Fruit fly (Drosophila melanogaster): ENCODE data around the gene eIF2Balpha.

Gene eIF2Balpha

dm6 chr3R:29920189-29920588 is 15.5 kb downstream of the eIF2Balpha start, which contains the start of gene trp:
Gene trp, minus strand, starts transcription at chr3R:29920289.
- TF ChIP-seq h (GFP tag; optimal IDR thresholded peaks at IDR 0.05) (no peak), OdsH (GFP tag; optimal IDR thresholded peaks at IDR 0.05) (no peak), Jra (GFP tag; optimal IDR thresholded peaks at IDR 0.05) (no peak), foxo (GFP tag; optimal IDR thresholded peaks at IDR 0.05) (no peak), Hnf4 (GFP tag; optimal IDR thresholded peaks at IDR 0.05) (no peak), Dif (GFP tag; optimal IDR thresholded peaks at IDR 0.05; ENCODE audit: partially characterized antibody) (no peak), dmrt93B (GFP tag; optimal IDR thresholded peaks at IDR 0.05) (no peak), N (GFP tag; optimal IDR thresholded peaks at IDR 0.05) (no peak), HLH106 (tag; optimal IDR thresholded peaks at IDR 0.05) (no peak), Abd-B (GFP tag; optimal IDR thresholded peaks at IDR 0.05) (no peak), dl (GFP tag; optimal IDR thresholded peaks at IDR 0.05; ENCODE audit: insufficient read depth in 1 of 2, partially characterized antibody in 2 of 2) (no peak), Hr83 (GFP tag; optimal IDR thresholded peaks at IDR 0.05; ENCODE audit: poor library complexity, severe bottlenecking) (no peak), brk (GFP tag; optimal IDR thresholded peaks at IDR 0.05) (no peak), sv (GFP tag; optimal IDR thresholded peaks at IDR 0.05) (no peak), Hr78 (GFP tag; optimal IDR thresholded peaks at IDR 0.05) (no peak), br (GFP tag; optimal IDR thresholded peaks at IDR 0.05) (no peak), pan (optimal IDR thresholded peaks at IDR 0.05) (no peak), GATAd (GFP tag; optimal IDR thresholded peaks at IDR 0.05) (no peak), Vsx2 (GFP tag; optimal IDR thresholded peaks at IDR 0.05; ENCODE audit: partially characterized antibody) (no peak), usp (GFP tag; optimal IDR thresholded peaks at IDR 0.05) (no peak)

dm6 chr3R:29914246-29914645 is 21.4 kb downstream of the eIF2Balpha start, which contains the start of gene Capa:
Gene Capa, minus strand, starts transcription at chr3R:29914346.
- TF ChIP-seq sv (GFP tag; optimal IDR thresholded peaks at IDR 0.05) (no peak), h (GFP tag; optimal IDR thresholded peaks at IDR 0.05) (no peak), GATAd (GFP tag; optimal IDR thresholded peaks at IDR 0.05) (no peak), usp (GFP tag; optimal IDR thresholded peaks at IDR 0.05) (no peak), tai (GFP tag; optimal IDR thresholded peaks at IDR 0.05) (no peak), OdsH (GFP tag; optimal IDR thresholded peaks at IDR 0.05) (no peak), N (GFP tag; optimal IDR thresholded peaks at IDR 0.05) (no peak), Hnf4 (GFP tag; optimal IDR thresholded peaks at IDR 0.05) (no peak), CrebA (GFP tag; optimal IDR thresholded peaks at IDR 0.05; ENCODE audit: borderline replicate concordance) (no peak), woc (GFP tag; optimal IDR thresholded peaks at IDR 0.05) (no peak), CG9705 (GFP tag; optimal IDR thresholded peaks at IDR 0.05) (no peak), dl (GFP tag; optimal IDR thresholded peaks at IDR 0.05; ENCODE audit: insufficient read depth in 1 of 2, partially characterized antibody in 2 of 2) (no peak), rgr (GFP tag; optimal IDR thresholded peaks at IDR 0.05) (no peak), pan (optimal IDR thresholded peaks at IDR 0.05) (no peak), fru (GFP tag; optimal IDR thresholded peaks at IDR 0.05) (no peak), sage (GFP tag; optimal IDR thresholded peaks at IDR 0.05) (no peak), lola (GFP tag; optimal IDR thresholded peaks at IDR 0.05) (no peak), psq (GFP tag; optimal IDR thresholded peaks at IDR 0.05) (no peak), Sp1 (GFP tag; optimal IDR thresholded peaks at IDR 0.05) (no peak), HLH106 (tag; optimal IDR thresholded peaks at IDR 0.05) (no peak)

- no peak for TF ChIP-seq Rel (GFP tag; optimal IDR thresholded peaks at IDR 0.05)
- TF ChIP-seq Rel (tag; optimal IDR thresholded peaks at IDR 0.05): no peak
- no peak for TF ChIP-seq h (GFP tag; optimal IDR thresholded peaks at IDR 0.05)
- TF ChIP-seq Abd-B (GFP tag; optimal IDR thresholded peaks at IDR 0.05): no peak
These were observed 28.0 kb downstream of the eIF2Balpha start, which contains the start of gene CG31036 for dm6 chr3R:29907601-29908175. Gene CG31036, plus strand, starts transcription at chr3R:29908107.

- TF ChIP-seq Hr83 (GFP tag; optimal IDR thresholded peaks at IDR 0.05; ENCODE audit: poor library complexity, severe bottlenecking) (no peak), psq (GFP tag; optimal IDR thresholded peaks at IDR 0.05) (no peak), Hnf4 (GFP tag; optimal IDR thresholded peaks at IDR 0.05) (no peak), Sp1 (GFP tag; optimal IDR thresholded peaks at IDR 0.05) (no peak), pan (optimal IDR thresholded peaks at IDR 0.05) (no peak), jim (GFP tag; optimal IDR thresholded peaks at IDR 0.05) (no peak), Dif (GFP tag; optimal IDR thresholded peaks at IDR 0.05; ENCODE audit: partially characterized antibody) (no peak), tai (GFP tag; optimal IDR thresholded peaks at IDR 0.05) (no peak), Rel (GFP tag; optimal IDR thresholded peaks at IDR 0.05) (no peak), Rel (tag; optimal IDR thresholded peaks at IDR 0.05) (no peak), Hr78 (GFP tag; optimal IDR thresholded peaks at IDR 0.05) (no peak), Jra (GFP tag; optimal IDR thresholded peaks at IDR 0.05) (no peak), h (GFP tag; optimal IDR thresholded peaks at IDR 0.05) (no peak)
These were observed 30.5 kb downstream of the eIF2Balpha start, which contains the start of gene CG15515 for dm6 chr3R:29905164-29905563. Gene CG15515, plus strand, starts transcription at chr3R:29905464.

Measured in whole organism, wandering third instar larva.